Fruit fly (Drosophila melanogaster): ENCODE data around the gene IntS6.

IntS6 gene

DNA sequence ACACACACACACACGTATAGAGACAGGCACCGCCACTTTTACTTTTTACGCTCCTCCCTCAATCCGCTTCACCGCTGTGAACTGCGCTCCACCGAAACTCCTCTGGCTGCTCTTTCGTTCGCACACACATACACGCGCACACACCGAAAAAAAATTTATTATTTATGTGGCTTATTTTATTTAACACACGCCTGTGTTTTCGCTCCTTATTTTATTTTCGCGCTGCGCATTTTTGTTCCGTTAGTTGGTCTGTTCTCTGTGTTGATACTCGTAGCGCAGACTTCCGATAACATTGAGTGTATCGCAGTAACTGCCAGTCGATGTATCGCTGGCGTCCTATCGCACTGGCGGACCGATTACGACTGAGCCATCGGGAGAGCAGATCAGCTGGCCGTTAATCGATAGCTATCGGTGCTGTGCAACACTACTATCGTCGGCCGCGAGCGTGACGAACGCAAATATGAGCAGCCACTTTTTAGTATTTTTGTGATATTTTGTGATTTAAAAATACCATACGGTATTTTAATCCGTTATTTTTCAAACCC lies 9.3 kb downstream of the IntS6 start, which contains the start of gene Snx27:
Gene Snx27 (minus strand): TSS at position 356 of the 545 bp plus-strand sequence.
- no peak for TF ChIP-seq CG8478 (optimal IDR thresholded peaks at IDR 0.05)
- TF ChIP-seq Dll (optimal IDR thresholded peaks at IDR 0.05): no peak
- no peak for TF ChIP-seq psq (optimal IDR thresholded peaks at IDR 0.05)
- no peak for TF ChIP-seq EcR (GFP tag; optimal IDR thresholded peaks at IDR 0.05)
- no peak for TF ChIP-seq usp (GFP tag; optimal IDR thresholded peaks at IDR 0.05)
- TF ChIP-seq pan (optimal IDR thresholded peaks at IDR 0.05): no peak

DNA sequence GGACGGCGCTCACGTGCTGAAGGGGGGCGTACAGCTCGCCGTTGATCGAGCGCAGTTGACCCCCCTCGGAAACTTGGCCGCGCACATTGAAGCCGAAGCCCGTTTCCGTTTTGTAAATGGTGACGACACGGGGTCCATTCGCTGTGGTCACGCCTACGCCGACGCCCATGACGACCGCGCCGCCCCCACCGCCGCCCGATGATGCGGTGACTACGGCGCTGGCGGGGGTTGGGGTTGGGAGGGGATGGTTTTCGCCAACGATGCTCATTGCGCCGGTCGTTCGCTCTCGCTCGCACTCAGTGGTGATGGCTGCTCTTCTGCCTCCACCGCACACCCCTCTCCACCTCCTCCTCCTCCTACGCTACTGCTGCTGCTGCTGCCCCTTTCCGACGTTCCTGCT lies 9.9 kb downstream of the IntS6 start:
- TF ChIP-seq usp (GFP tag; optimal IDR thresholded peaks at IDR 0.05) (no peak), psq (optimal IDR thresholded peaks at IDR 0.05) (no peak), CG8478 (optimal IDR thresholded peaks at IDR 0.05) (no peak), pan (optimal IDR thresholded peaks at IDR 0.05) (no peak), Dll (optimal IDR thresholded peaks at IDR 0.05) (no peak), EcR (GFP tag; optimal IDR thresholded peaks at IDR 0.05) (no peak)

DNA sequence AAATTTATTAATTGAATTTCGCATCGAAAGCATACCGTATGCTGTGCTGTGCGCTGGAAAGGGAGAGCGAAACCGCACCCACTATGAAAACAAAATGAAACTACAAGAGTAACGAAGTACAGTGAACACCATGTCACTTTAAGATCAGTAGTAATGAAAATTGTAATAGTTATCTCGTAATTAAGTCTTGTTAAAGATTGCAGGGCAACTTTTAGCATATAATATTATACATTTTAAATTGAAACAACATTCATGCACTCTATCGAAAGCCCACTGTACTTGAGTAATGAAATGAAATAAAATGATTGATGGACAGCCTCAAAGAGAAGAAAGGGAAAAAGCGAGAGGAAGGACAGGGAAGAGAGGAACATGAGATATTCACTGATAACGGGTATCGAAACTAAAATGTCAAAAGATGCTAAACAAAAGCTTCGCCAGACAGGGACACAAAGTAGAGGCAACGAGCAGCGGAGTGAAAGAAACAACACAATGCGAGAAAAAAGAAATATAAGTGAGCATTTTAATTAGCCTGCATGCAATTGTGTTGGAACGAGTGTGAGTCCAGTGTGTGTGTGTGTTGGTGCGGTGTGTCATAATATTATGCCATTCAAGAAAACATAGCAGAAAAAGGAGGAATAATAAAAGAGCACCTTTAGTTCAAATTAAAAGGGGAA lies 11.6 kb downstream of the IntS6 start:
- TF ChIP-seq CG8478 (optimal IDR thresholded peaks at IDR 0.05) (no peak), Dll (optimal IDR thresholded peaks at IDR 0.05) (no peak), pan (optimal IDR thresholded peaks at IDR 0.05) (no peak), usp (GFP tag; optimal IDR thresholded peaks at IDR 0.05) (no peak), psq (optimal IDR thresholded peaks at IDR 0.05) (no peak), EcR (GFP tag; optimal IDR thresholded peaks at IDR 0.05) (no peak)

DNA sequence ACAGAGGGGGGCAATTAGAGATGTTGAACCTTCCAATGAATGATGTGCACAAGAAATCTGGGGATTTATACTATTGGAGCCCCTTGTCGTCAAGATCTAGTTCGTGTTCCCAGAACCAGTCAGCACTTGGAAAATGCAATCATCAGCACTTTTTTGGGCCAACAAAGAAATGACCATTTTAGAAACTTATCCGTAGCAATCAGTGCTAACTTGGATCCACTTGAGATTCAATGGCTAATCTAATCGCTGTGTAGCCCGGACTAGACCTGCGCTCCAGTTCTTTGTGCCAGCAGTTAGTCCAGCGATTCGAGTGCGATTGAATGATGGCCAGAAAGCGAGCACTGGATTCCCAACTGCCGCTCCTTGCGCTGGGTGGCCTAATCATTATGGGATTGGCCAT lies 14.6 kb downstream of the IntS6 start, which contains the start of gene CG15773:
Gene CG15773 (plus strand): TSS at position 301 of the 400 bp plus-strand sequence.
- TF ChIP-seq usp (GFP tag; optimal IDR thresholded peaks at IDR 0.05): no peak
- TF ChIP-seq pan (optimal IDR thresholded peaks at IDR 0.05): no peak
- TF ChIP-seq psq (optimal IDR thresholded peaks at IDR 0.05): no peak
- TF ChIP-seq Dll (optimal IDR thresholded peaks at IDR 0.05): no peak
- no peak for TF ChIP-seq CG8478 (optimal IDR thresholded peaks at IDR 0.05)
- no peak for TF ChIP-seq EcR (GFP tag; optimal IDR thresholded peaks at IDR 0.05)

DNA sequence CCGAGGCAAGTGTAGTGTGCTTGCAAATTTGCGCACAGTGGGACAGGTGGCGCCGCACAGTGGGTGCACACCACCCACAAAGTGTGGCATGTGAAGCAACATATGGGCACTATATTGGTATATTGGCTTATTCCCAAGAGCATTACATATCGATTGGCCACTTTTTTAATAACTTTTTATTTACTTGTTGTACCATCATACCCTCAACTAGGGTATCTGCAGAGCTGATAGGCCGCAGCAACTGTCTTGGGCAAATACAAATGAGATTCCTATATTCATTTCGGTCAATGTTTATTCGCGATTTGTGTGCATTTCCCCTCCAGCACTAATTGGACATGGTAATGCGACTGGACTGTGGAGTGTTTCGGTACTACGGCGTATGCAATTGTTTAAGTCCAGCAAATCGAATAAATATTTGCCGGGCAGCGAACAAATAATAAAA lies 22.3 kb downstream of the IntS6 start:
- TF ChIP-seq pan (optimal IDR thresholded peaks at IDR 0.05) (no peak), CG8478 (optimal IDR thresholded peaks at IDR 0.05) (no peak), psq (optimal IDR thresholded peaks at IDR 0.05) (no peak), usp (GFP tag; optimal IDR thresholded peaks at IDR 0.05) (no peak), EcR (GFP tag; optimal IDR thresholded peaks at IDR 0.05) (no peak), Dll (optimal IDR thresholded peaks at IDR 0.05) (no peak)

DNA sequence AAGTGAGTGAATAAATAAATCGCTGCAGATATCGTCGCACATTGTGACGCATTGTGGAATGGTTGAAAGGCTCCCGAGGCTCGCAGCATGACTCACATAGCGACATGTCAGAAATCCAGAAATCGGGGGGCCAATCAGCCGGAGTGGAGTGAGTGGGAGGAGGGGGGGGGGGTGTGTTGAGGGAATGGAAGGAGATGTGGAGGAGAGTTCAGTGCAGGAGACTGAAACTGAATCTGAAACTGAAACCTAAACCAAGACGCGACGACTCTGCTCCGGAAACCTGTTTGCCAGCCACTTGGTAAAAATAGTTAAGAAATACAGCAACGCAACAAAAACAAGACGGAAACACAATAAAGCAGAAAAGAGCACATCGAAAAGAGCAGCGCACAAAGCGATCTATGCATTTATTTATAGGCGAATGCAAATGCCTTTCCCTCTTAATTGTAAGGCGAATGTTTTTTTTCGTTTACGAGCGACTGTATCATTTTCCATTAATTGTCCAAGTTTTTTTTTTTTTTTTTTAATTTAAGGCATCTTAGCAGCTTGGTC lies 22.8 kb downstream of the IntS6 start:
- TF ChIP-seq pan (optimal IDR thresholded peaks at IDR 0.05): no peak
- no peak for TF ChIP-seq Dll (optimal IDR thresholded peaks at IDR 0.05)
- no peak for TF ChIP-seq CG8478 (optimal IDR thresholded peaks at IDR 0.05)
- no peak for TF ChIP-seq usp (GFP tag; optimal IDR thresholded peaks at IDR 0.05)
- no peak for TF ChIP-seq psq (optimal IDR thresholded peaks at IDR 0.05)
- no peak for TF ChIP-seq EcR (GFP tag; optimal IDR thresholded peaks at IDR 0.05)

DNA sequence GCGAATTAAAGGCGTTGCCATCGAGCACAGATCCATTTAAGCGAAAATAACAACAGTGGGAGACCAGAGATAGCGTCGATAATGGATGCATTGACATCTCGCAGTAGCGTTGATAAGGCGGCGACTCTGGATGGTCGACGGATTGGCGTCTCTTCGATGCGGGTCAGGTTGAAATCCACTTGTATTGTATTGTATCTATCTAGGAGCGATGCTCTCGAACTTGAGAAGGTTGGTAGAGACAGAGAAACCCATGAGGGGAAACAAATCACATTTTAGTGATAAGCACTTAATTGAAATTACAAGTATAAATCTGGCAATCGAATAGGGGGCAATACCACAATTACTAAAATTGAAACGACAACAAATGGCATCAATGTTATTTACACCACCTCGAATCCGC lies 23.5 kb downstream of the IntS6 start:
- no peak for TF ChIP-seq psq (optimal IDR thresholded peaks at IDR 0.05)
- no peak for TF ChIP-seq pan (optimal IDR thresholded peaks at IDR 0.05)
- TF ChIP-seq Dll (optimal IDR thresholded peaks at IDR 0.05): no peak
- no peak for TF ChIP-seq CG8478 (optimal IDR thresholded peaks at IDR 0.05)
- no peak for TF ChIP-seq usp (GFP tag; optimal IDR thresholded peaks at IDR 0.05)
- TF ChIP-seq EcR (GFP tag; optimal IDR thresholded peaks at IDR 0.05): no peak

DNA sequence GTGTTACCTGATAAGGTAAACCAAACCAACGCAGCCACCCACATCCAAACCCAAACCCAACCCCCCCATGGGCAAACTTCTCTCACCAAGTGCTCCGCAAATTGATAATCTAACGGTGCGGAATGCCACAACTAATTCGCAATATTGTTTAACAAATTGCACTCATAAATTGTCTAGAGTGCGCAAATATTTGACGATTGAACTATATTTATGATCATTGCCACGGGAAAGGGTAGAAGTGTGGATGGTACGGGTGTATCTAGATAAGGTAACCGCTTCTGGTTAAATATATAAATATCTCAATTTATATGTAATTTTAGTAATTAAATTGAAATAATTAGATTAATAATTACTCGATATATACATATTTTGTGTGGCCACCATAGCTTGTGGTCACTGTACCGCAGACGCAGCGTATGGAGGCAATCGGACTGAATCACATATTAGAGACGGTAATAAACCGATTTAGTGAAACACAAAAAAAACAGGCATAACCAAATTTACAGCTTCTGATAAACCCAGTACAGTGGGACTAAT lies 28.5 kb downstream of the IntS6 start:
- no peak for TF ChIP-seq Dll (optimal IDR thresholded peaks at IDR 0.05)
- no peak for TF ChIP-seq EcR (GFP tag; optimal IDR thresholded peaks at IDR 0.05)
- TF ChIP-seq psq (optimal IDR thresholded peaks at IDR 0.05): no peak
- no peak for TF ChIP-seq pan (optimal IDR thresholded peaks at IDR 0.05)
- TF ChIP-seq CG8478 (optimal IDR thresholded peaks at IDR 0.05): no peak
- TF ChIP-seq usp (GFP tag; optimal IDR thresholded peaks at IDR 0.05): no peak

DNA sequence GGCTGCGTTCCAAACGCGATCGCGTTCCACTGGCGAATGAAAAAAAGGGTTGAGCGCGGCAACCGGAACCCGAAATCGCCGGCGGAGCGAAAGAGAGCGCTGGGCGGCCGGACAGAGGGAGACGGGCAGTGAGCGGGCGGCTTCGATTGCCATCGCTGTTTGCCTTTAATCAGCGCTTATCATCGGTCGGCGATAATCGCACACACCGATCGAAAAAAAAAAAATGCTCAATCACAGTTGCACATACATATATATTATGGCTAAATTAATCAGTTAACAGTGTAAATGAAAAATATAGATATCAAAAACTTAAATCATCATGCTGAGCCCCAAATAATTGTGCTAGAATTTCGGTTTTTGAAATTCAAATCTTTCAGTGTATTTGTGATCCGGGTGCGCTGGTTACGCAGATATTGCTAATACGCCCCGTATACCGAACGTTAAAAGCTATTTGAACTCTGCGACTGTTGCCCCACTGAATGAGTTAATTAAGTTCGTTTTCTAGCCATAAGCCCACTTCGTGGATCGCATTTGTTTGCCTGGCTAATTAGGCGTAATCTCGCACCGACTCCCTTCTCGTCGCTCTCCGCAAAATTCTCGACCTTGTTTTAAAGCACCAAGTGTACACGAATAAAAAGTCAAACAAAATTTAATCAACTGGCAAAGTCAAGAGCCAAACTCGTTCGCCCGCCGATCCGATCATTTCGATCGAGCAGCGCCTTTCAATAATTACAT lies 29.1 kb downstream of the IntS6 start, which contains the start of gene CG33080:
Gene CG33080 (minus strand): TSS at position 38 of the 735 bp plus-strand sequence.
- TF ChIP-seq usp (GFP tag; optimal IDR thresholded peaks at IDR 0.05) (no peak), CG8478 (optimal IDR thresholded peaks at IDR 0.05) (no peak)

DNA sequence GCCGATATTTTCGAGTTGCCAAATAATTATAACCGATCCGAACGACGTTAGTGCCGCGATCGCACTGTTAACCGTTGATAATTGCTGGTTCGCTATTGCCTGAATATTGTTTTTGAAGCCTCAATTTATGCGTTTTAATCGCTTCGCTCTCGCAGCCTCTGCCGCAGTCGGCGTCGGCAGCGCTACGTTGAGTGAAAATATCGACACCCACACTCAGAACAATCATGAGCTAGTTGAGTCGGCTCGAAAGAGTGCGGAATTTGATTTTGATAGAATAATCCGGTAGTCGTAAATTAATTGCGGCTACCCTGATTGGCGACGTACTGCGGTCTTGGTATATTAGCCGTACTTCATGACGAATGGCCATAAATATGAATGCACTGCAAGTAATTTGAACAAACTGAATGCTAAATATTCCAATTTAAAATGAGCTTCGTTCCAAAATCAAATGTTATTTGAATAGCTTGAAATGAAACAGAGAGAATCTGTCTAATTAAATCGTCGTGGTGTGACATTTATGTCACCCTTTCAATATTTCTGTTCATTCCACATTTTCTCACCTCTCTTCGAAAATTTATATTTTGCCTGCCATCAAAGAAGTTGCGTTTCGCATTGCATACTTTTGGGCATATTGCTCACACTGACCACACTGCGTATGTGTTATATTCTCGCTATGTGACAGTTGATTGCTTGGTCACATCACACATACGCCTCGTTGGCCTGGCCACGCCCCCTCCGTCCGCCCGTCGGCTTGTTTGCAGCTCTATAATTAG lies 31.4 kb downstream of the IntS6 start:
- no peak for TF ChIP-seq psq (optimal IDR thresholded peaks at IDR 0.05)

DNA sequence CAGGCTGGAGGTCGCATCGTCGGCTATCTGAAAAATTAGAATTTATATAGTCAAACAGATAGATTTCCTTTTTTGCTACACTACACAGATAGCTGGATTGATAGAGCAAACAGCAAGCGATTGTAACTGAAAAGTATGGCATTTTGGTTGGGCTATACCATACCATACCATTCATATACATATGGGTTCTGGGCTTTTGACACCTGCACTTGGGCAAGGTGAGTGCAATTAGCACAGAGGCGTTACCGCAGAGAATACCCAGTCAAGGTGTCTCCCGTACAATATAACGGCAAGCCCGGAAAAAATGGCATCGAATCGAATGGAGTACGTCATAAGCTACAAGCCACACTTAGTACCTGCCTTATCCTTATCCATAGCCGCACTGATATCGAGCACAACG lies 32.3 kb downstream of the IntS6 start:
- TF ChIP-seq usp (GFP tag; optimal IDR thresholded peaks at IDR 0.05) (no peak), EcR (GFP tag; optimal IDR thresholded peaks at IDR 0.05) (no peak), CG8478 (optimal IDR thresholded peaks at IDR 0.05) (no peak), Dll (optimal IDR thresholded peaks at IDR 0.05) (no peak), pan (optimal IDR thresholded peaks at IDR 0.05) (no peak), psq (optimal IDR thresholded peaks at IDR 0.05) (no peak)
